Worm (Caenorhabditis elegans): ENCODE data around the gene cwn-2.

Gene cwn-2

ce11 chrIV:10040803-10041202 lies 26.8 kb upstream of the cwn-2 start, which contains the start of gene dhs-31 (continued):
- no peak for TF ChIP-seq ets-4 (GFP tag; optimal IDR thresholded peaks at IDR 0.05)

- no peak for TF ChIP-seq Y56A3A.18 (GFP tag; IDR thresholded peaks at IDR 0.05)
- no peak for TF ChIP-seq mcd-1 (GFP tag; IDR thresholded peaks at IDR 0.05)
- no peak for TF ChIP-seq lin-54 (GFP tag; optimal IDR thresholded peaks at IDR 0.05)
- no peak for TF ChIP-seq cebp-1 (GFP tag; IDR thresholded peaks at IDR 0.05)
- TF ChIP-seq cebp-1 (tag; optimal IDR thresholded peaks at IDR 0.05), result no peak
These were observed 24.7 kb upstream of the cwn-2 start, which contains the start of gene frk-1 for ce11 chrIV:10042881-10043280. Gene frk-1 (plus strand): TSS chrIV:10043181.

ce11 chrIV:10046005-10046404 lies 21.6 kb upstream of the cwn-2 start:
- no peak for TF ChIP-seq akir-1 (GFP tag; optimal IDR thresholded peaks at IDR 0.05)
- TF ChIP-seq ccch-3 (GFP tag; optimal IDR thresholded peaks at IDR 0.05), result no peak
- no peak for TF ChIP-seq nhr-27 (tag; optimal IDR thresholded peaks at IDR 0.05)
- TF ChIP-seq nfya-1 (tag; optimal IDR thresholded peaks at IDR 0.05; ENCODE audit: borderline replicate concordance, insufficient read depth), result no peak
- TF ChIP-seq F57C9.4 (tag; optimal IDR thresholded peaks at IDR 0.05), result no peak
- no peak for TF ChIP-seq Y56A3A.18 (GFP tag; IDR thresholded peaks at IDR 0.05)
- TF ChIP-seq ztf-3 (GFP tag; optimal IDR thresholded peaks at IDR 0.05), result no peak
- no peak for TF ChIP-seq hsf-1 (GFP tag; IDR thresholded peaks at IDR 0.05)
- no peak for TF ChIP-seq snpc-3.4 (tag; optimal IDR thresholded peaks at IDR 0.05)
- no peak for TF ChIP-seq mel-28 (tag; optimal IDR thresholded peaks at IDR 0.05; ENCODE audit: borderline replicate concordance)
- TF ChIP-seq Y53F4B.3 (GFP tag; IDR thresholded peaks at IDR 0.05), result no peak

- TF ChIP-seq F49E8.2 (tag; optimal IDR thresholded peaks at IDR 0.05; ENCODE audit: insufficient read depth) (no peak), aptf-2 (GFP tag; conservative IDR thresholded peaks at IDR 0.05) (no peak), B0019.2 (GFP tag; conservative IDR thresholded peaks at IDR 0.05) (no peak), unc-62 (GFP tag; optimal IDR thresholded peaks at IDR 0.05) (no peak), snpc-3.4 (tag; optimal IDR thresholded peaks at IDR 0.05) (no peak), ztf-25 (GFP tag; IDR thresholded peaks at IDR 0.05) (no peak), B0336.3 (GFP tag; IDR thresholded peaks at IDR 0.05) (no peak), nhr-90 (tag; optimal IDR thresholded peaks at IDR 0.05) (no peak), nfyb-1 (GFP tag; IDR thresholded peaks at IDR 0.05) (no peak), ceh-27 (GFP tag; optimal IDR thresholded peaks at IDR 0.05) (no peak), ets-4 (GFP tag; optimal IDR thresholded peaks at IDR 0.05) (no peak), bed-2 (GFP tag; IDR thresholded peaks at IDR 0.05) (no peak), F23B12.7 (tag; optimal IDR thresholded peaks at IDR 0.05; ENCODE audit: insufficient read depth) (no peak), nfya-1 (tag; optimal IDR thresholded peaks at IDR 0.05; ENCODE audit: borderline replicate concordance, insufficient read depth) (no peak), let-607 (tag; optimal IDR thresholded peaks at IDR 0.05) (no peak)
These were observed 20.5 kb upstream of the cwn-2 start, which contains the start of gene T04B2.3 for ce11 chrIV:10047108-10047507. Gene T04B2.3 (plus strand): TSS chrIV:10047408.

- TF ChIP-seq Y56A3A.18 (GFP tag; IDR thresholded peaks at IDR 0.05) (no peak), aptf-2 (GFP tag; conservative IDR thresholded peaks at IDR 0.05) (no peak), attf-5 (GFP tag; optimal IDR thresholded peaks at IDR 0.05) (no peak), hmg-20 (GFP tag; IDR thresholded peaks at IDR 0.05) (no peak), dpff-1 (tag; optimal IDR thresholded peaks at IDR 0.05) (no peak), B0336.3 (GFP tag; IDR thresholded peaks at IDR 0.05) (no peak)
These were observed 19.3 kb upstream of the cwn-2 start for ce11 chrIV:10048268-10048667.
